Worm (Caenorhabditis elegans) whole organism, L2 larva: ENCODE results near the gene nhr-97.
"Not testable (repeated sequence)": the region's sequence is repeated elsewhere in the genome, so short reads cannot be mapped to it uniquely, and the experiment has no call there.

Source experiments
- C34F6.9 ChIP-seq: fragments of 150-350 bp; optimal IDR thresholded peaks from 2 replicates; lab custom pipeline; 2014; ENCODE audit warnings: missing biosample characterization, missing genetic modification characterization
- R02D3.7 ChIP-seq: fragments of 150-350 bp; optimal IDR thresholded peaks from 2 replicates; lab custom pipeline; 2014; ENCODE audit warnings: missing biosample characterization, missing genetic modification characterization
- Y55F3AM.14 ChIP-seq: fragments of 200-800 bp; sonication (Bioruptor generic); optimal IDR thresholded peaks from 2 replicates; lab custom pipeline; 2018; ENCODE audit warnings: mild to moderate bottlenecking, missing genetic modification characterization, missing compliant biosample characterization
- ZK546.5 ChIP-seq: sonication (generic microtip); optimal IDR thresholded peaks from 2 replicates; lab custom pipeline; 2017; ENCODE audit warnings: missing biosample characterization, missing genetic modification characterization
- alr-1 ChIP-seq: fragments of 150-350 bp; optimal IDR thresholded peaks from 2 replicates; lab custom pipeline; 2014; ENCODE audit warnings: missing biosample characterization, missing genetic modification characterization
- aly-2 ChIP-seq: fragments of 150-350 bp; optimal IDR thresholded peaks from 2 replicates; lab custom pipeline; 2014; ENCODE audit warnings: missing biosample characterization, missing genetic modification characterization
- ama-1 ChIP-seq: fragments of 150-350 bp; optimal IDR thresholded peaks from 2 replicates; lab custom pipeline; 2018; ENCODE audit warnings: inconsistent platforms
- blmp-1 ChIP-seq: sonication (generic microtip); optimal IDR thresholded peaks from 2 replicates; lab custom pipeline; 2017; ENCODE audit warnings: missing genetic modification characterization, mild to moderate bottlenecking, missing compliant biosample characterization, antibody characterized with exemption, moderate library complexity; ENCODE audit not compliant: insufficient read depth
- ceh-16 ChIP-seq: fragments of 150-350 bp; optimal IDR thresholded peaks from 2 replicates; lab custom pipeline; 2014; ENCODE audit warnings: missing biosample characterization, missing genetic modification characterization
- dmd-4 ChIP-seq: sonication (generic microtip); optimal IDR thresholded peaks from 2 replicates; lab custom pipeline; 2017; ENCODE audit warnings: missing biosample characterization, missing genetic modification characterization
- elt-1 ChIP-seq: fragments of 150-350 bp; optimal IDR thresholded peaks from 2 replicates; lab custom pipeline; 2014; ENCODE audit warnings: missing biosample characterization, missing genetic modification characterization
- elt-3 ChIP-seq: sonication (generic microtip); optimal IDR thresholded peaks from 2 replicates; lab custom pipeline; 2017; ENCODE audit warnings: missing biosample characterization, missing genetic modification characterization
- fos-1 ChIP-seq: fragments of 150-350 bp; optimal IDR thresholded peaks from 2 replicates; lab custom pipeline; 2014; ENCODE audit warnings: missing biosample characterization, missing genetic modification characterization
- lin-11 ChIP-seq: fragments of 150-350 bp; sonication (generic microtip); optimal IDR thresholded peaks from 2 replicates; lab custom pipeline; 2014; ENCODE audit warnings: missing biosample characterization, missing genetic modification characterization, inconsistent platforms, mixed read lengths
- lin-13 ChIP-seq: fragments of 150-350 bp; optimal IDR thresholded peaks from 2 replicates; lab custom pipeline; 2014; ENCODE audit warnings: missing biosample characterization, missing genetic modification reagents, missing genetic modification characterization
- lin-39 ChIP-seq: fragments of 150-350 bp; optimal IDR thresholded peaks from 2 replicates; lab custom pipeline; 2014; ENCODE audit warnings: missing biosample characterization, missing genetic modification reagents, missing genetic modification characterization
- lsy-2 ChIP-seq, 2 experiments: fragments of 150-350 bp in 1 of 2; sonication (generic microtip) in 1 of 2; optimal IDR thresholded peaks; 2 replicates each; lab custom pipeline; 2014 to 2017; ENCODE audit warnings: missing biosample characterization in 2 of 2, missing genetic modification characterization in 2 of 2
- mab-5 ChIP-seq: fragments of 150-350 bp; optimal IDR thresholded peaks from 2 replicates; lab custom pipeline; 2014; ENCODE audit warnings: missing biosample characterization, missing genetic modification characterization
- mbf-1 ChIP-seq: sonication (generic microtip); optimal IDR thresholded peaks from 2 replicates; lab custom pipeline; 2017; ENCODE audit warnings: missing biosample characterization, missing genetic modification characterization
- nhr-10 ChIP-seq: sonication (generic microtip); optimal IDR thresholded peaks from 2 replicates; lab custom pipeline; 2017; ENCODE audit warnings: missing biosample characterization, missing genetic modification characterization
- nhr-11 ChIP-seq: fragments of 150-350 bp; optimal IDR thresholded peaks from 2 replicates; lab custom pipeline; 2014; ENCODE audit warnings: missing biosample characterization, missing genetic modification characterization
- nhr-12 ChIP-seq: fragments of 150-350 bp; optimal IDR thresholded peaks from 2 replicates; lab custom pipeline; 2014; ENCODE audit warnings: missing biosample characterization, missing genetic modification characterization
- nhr-129 ChIP-seq: fragments of 150-350 bp; optimal IDR thresholded peaks from 2 replicates; lab custom pipeline; 2014; ENCODE audit warnings: missing biosample characterization, missing genetic modification characterization
- nhr-21 ChIP-seq: fragments of 150-350 bp; optimal IDR thresholded peaks from 2 replicates; lab custom pipeline; 2014; ENCODE audit warnings: missing biosample characterization, missing genetic modification characterization
- nhr-23 ChIP-seq: fragments of 150-350 bp; optimal IDR thresholded peaks from 2 replicates; lab custom pipeline; 2014; ENCODE audit warnings: missing biosample characterization, missing genetic modification reagents, missing genetic modification characterization
- nhr-25 ChIP-seq: fragments of 150-350 bp; sonication (generic microtip); optimal IDR thresholded peaks from 3 replicates; lab custom pipeline; 2014; ENCODE audit warnings: missing biosample characterization, missing genetic modification characterization
- nhr-6 ChIP-seq: fragments of 150-350 bp; optimal IDR thresholded peaks from 2 replicates; lab custom pipeline; 2014; ENCODE audit warnings: missing biosample characterization, missing genetic modification characterization
- nhr-77 ChIP-seq: fragments of 150-350 bp; optimal IDR thresholded peaks from 2 replicates; lab custom pipeline; 2014; ENCODE audit warnings: missing biosample characterization, missing genetic modification characterization
- sma-3 ChIP-seq: sonication (generic microtip); optimal IDR thresholded peaks from 2 replicates; lab custom pipeline; 2016; ENCODE audit warnings: missing genetic modification reagents, missing genetic modification characterization, missing compliant biosample characterization
- sma-9 ChIP-seq, 2 experiments: fragments of 150-350 bp in 1 of 2; sonication (generic microtip) in 1 of 2; optimal IDR thresholded peaks; 2 replicates each; lab custom pipeline; 2014 to 2016; ENCODE audit warnings: missing genetic modification characterization in 2 of 2, mild to moderate bottlenecking in 1 of 2, missing biosample characterization in 1 of 2, missing compliant biosample characterization in 1 of 2, missing genetic modification reagents in 1 of 2, moderate library complexity in 1 of 2
- snpc-4 ChIP-seq: fragments of 150-350 bp; optimal IDR thresholded peaks from 2 replicates; lab custom pipeline; 2014; ENCODE audit warnings: missing biosample characterization, missing genetic modification characterization
- unc-39 ChIP-seq: fragments of 150-350 bp; optimal IDR thresholded peaks from 2 replicates; lab custom pipeline; 2014; ENCODE audit warnings: missing biosample characterization, missing genetic modification characterization
- unc-55 ChIP-seq: fragments of 150-350 bp; sonication (generic microtip); optimal IDR thresholded peaks from 3 replicates; lab custom pipeline; 2014; ENCODE audit warnings: missing biosample characterization, missing genetic modification reagents, missing genetic modification characterization
- unc-62 ChIP-seq: fragments of 150-350 bp; optimal IDR thresholded peaks from 2 replicates; lab custom pipeline; 2014; ENCODE audit warnings: missing biosample characterization, missing genetic modification reagents, missing genetic modification characterization
- zag-1 ChIP-seq: fragments of 150-350 bp; optimal IDR thresholded peaks from 2 replicates; lab custom pipeline; 2014; ENCODE audit warnings: missing biosample characterization, missing genetic modification characterization
- ztf-1 ChIP-seq: fragments of 200-800 bp; sonication (Bioruptor generic); conservative IDR thresholded peaks from 2 replicates; pipeline ENCODE4 v1.3.6; 2022; ENCODE audit warnings: missing genetic modification characterization, missing compliant biosample characterization

Gene nhr-97

DNA sequence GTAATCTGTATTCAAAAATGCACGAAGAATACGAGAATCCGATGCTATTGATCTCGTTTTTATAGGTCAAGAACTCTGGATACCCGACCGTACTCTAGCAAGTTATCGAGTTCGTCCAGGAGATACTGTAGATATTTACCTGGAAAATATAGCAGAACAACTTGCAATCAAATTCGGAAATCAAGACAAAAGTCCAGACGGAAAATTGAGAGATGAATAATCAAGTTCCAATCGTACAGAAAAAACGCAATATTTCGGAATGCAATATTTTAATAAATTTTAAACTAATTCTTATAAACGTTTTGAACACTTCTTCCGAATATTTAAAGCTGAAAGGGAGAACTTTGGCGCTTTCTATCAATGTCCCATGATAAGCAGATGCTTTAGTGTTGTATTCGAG is 18.4 kb upstream of the nhr-97 start:
- TF ChIP-seq snpc-4 (tag; lab: Kevin White, UChicago) (no peak), dmd-4 (no peak), nhr-21 (tag; lab: Kevin White, UChicago) (no peak), ama-1 (lab: Kevin White, UChicago) (no peak), unc-39 (no peak), nhr-23 (tag; lab: Kevin White, UChicago) (no peak), unc-62 (GFP tag; lab: Kevin White, UChicago) (no peak), ztf-1 (GFP tag; lab: Robert Waterston, UW) (no peak), C34F6.9 (tag; lab: Kevin White, UChicago) (no peak), lin-13 (no peak), lin-11 (tag; lab: Kevin White, UChicago) (no peak), lsy-2 (tag; optimal IDR thresholded peaks at IDR 0.05; lab: Kevin White, UChicago) (no peak), elt-1 (tag; lab: Kevin White, UChicago) (no peak), nhr-10 (tag; lab: Kevin White, UChicago) (no peak), nhr-77 (tag; lab: Kevin White, UChicago) (no peak)

DNA sequence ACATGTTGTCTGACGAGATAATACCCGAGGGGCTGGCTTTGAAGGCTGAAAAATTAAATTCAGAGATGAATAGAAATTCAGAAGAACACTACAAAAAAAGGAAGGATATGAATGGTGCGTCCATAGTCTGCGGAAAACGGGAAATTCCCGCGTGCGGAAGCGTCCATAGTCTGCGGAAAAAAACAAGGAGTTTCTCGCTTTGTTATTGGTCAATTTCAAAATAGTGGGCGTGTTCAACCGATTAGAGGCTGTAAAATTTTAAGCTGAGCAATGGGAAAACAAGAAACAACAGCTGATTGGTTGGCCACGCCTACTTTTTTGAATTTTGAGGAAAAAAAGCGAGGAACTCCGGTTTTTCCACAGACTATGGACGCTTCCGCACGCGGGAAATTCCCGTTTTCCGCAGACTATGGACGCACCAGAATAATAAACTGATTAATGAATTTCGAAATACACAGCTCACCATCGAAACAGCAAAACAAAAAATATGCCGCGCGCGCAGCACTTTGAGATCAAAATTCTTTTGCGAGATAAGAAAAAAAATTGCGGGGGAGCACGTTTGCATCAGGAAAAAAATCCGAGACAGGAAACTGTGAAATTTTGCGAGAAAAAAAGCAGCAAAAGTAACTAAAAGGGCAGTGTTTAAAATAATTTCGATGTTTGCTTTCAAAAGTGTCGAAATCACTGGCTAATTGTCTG is 16.4 kb upstream of the nhr-97 start, which contains the start of gene gln-6:
TSS of gene gln-6 (minus strand) at position 51 of the 699 bp plus-strand sequence.
- not testable (repeated sequence) for TF ChIP-seq sma-3 (GFP tag; lab: Kevin White, UChicago); nhr-129 (tag; lab: Kevin White, UChicago); elt-3 (tag; lab: Kevin White, UChicago)

DNA sequence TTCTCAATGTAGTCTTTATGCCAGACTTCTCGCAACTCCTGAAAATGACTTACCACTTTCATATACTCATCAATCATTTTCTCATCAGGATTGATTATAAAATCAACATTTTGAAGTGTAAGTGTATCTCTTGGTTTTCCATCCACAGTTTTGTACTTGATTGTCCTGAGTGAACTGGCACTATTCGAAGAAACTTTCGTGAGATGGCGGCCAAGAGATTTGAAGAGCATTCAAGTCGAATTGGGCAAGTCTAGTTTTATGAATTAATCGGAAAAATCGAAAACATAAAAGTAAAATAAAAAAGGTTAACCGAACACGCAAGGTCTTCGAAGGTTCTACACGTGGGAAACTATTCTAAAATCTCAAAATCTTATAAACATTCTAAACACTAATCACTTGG is 14.6 kb upstream of the nhr-97 start, which contains the start of gene C28D4.7:
TSS of gene C28D4.7 (minus strand) at position 265 of the 400 bp plus-strand sequence.
- TF ChIP-seq sma-3 (GFP tag; lab: Kevin White, UChicago), result no peak
- no peak for TF ChIP-seq nhr-6 (tag; lab: Kevin White, UChicago)
- no peak for TF ChIP-seq alr-1 (tag; lab: Kevin White, UChicago)
- TF ChIP-seq elt-3 (tag; lab: Kevin White, UChicago), result no peak
- TF ChIP-seq R02D3.7 (tag; lab: Kevin White, UChicago), result no peak
- no peak for TF ChIP-seq zag-1 (tag; lab: Kevin White, UChicago)
- no peak for TF ChIP-seq aly-2 (tag; lab: Kevin White, UChicago)
- TF ChIP-seq unc-55, result no peak
- no peak for TF ChIP-seq blmp-1 (tag; lab: Kevin White, UChicago)
- no peak for TF ChIP-seq unc-39
- no peak for TF ChIP-seq nhr-25
- no peak for TF ChIP-seq nhr-129 (tag; lab: Kevin White, UChicago)
- no peak for TF ChIP-seq ceh-16 (tag; lab: Kevin White, UChicago)
- TF ChIP-seq nhr-11 (tag; lab: Kevin White, UChicago), result no peak
- no peak for TF ChIP-seq Y55F3AM.14 (GFP tag; lab: Kevin White, UChicago)
- TF ChIP-seq nhr-21 (tag; lab: Kevin White, UChicago), result no peak
- no peak for TF ChIP-seq nhr-10 (tag; lab: Kevin White, UChicago)

DNA sequence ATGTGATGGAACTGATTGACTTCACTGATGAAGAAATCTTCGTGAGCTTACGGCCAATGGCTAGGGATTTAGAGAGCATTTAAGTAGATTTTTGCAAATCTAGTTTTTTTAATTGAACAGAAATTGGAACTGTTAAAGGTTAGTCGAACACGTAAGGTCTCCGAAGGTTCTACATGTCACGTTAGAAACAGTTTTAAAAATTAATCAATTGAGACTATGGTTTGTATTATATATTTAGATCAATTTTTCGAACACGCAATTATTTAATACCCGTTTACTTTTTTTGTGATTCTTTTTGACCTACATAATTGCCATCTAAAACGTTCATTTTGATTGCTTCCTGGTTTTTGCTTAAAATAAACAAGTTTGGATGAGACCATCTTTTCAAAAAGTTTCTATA is 12.5 kb upstream of the nhr-97 start, which contains the start of gene C28D4.4:
TSS of gene C28D4.4 (minus strand) at position 101 of the 400 bp plus-strand sequence.
- no peak for TF ChIP-seq nhr-77 (tag; lab: Kevin White, UChicago)
- no peak for TF ChIP-seq Y55F3AM.14 (GFP tag; lab: Kevin White, UChicago)
- TF ChIP-seq ZK546.5, result no peak
- TF ChIP-seq nhr-21 (tag; lab: Kevin White, UChicago), result no peak
- TF ChIP-seq sma-9 (GFP tag; optimal IDR thresholded peaks at IDR 0.05; lab: Kevin White, UChicago), result no peak
- TF ChIP-seq sma-9 (tag; optimal IDR thresholded peaks at IDR 0.05; lab: Kevin White, UChicago), result no peak
- TF ChIP-seq unc-39, result no peak
- TF ChIP-seq C34F6.9 (tag; lab: Kevin White, UChicago), result no peak
- no peak for TF ChIP-seq lin-13
- TF ChIP-seq nhr-6 (tag; lab: Kevin White, UChicago), result no peak
- TF ChIP-seq ama-1 (lab: Kevin White, UChicago), result no peak
- no peak for TF ChIP-seq lin-39
- TF ChIP-seq snpc-4 (tag; lab: Kevin White, UChicago), result no peak
- no peak for TF ChIP-seq sma-3 (GFP tag; lab: Kevin White, UChicago)
- no peak for TF ChIP-seq nhr-12
- no peak for TF ChIP-seq mab-5
- TF ChIP-seq lsy-2 (tag; optimal IDR thresholded peaks at IDR 0.05; lab: Kevin White, UChicago), result no peak
- no peak for TF ChIP-seq nhr-10 (tag; lab: Kevin White, UChicago)
- no peak for TF ChIP-seq fos-1
- TF ChIP-seq mbf-1 (tag; lab: Kevin White, UChicago), result no peak
- no peak for TF ChIP-seq lin-11 (tag; lab: Kevin White, UChicago)
- TF ChIP-seq, all 48 proteins: peak for 0
